Worm (Caenorhabditis elegans): ENCODE results near the gene tofu-1.

tofu-1 gene

DNA sequence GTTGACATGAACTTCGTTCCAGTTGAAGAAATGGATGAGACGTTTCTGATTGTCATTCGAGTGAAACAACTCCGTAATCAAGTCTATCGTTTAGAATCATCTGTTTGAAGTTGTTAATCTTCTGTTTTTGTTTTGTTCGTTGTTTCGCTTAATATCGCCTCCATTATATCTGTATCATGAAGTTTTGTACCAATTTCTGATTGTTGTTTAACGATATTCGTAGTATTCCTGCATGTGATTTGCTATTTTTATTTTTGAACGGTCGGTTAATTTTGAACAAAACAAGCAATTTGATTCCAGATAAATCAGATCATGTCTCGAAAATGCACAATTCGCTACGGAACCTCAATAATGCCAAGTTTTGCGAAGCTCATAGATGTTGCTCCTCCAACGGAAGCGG, 1.6 kb downstream of the tofu-1 start, which contains the start of gene C27H6.9:
C27H6.9 (plus strand) TSS at position 301 of the 400 bp plus-strand sequence.
- TF ChIP-seq ztf-29 (GFP tag; IDR thresholded peaks at IDR 0.05) (no peak), cog-1 (tag; optimal IDR thresholded peaks at IDR 0.05) (no peak), ref-1 (GFP tag; conservative IDR thresholded peaks at IDR 0.05) (no peak), med-1 (GFP tag; optimal IDR thresholded peaks at IDR 0.05; ENCODE audit: insufficient read depth) (no peak), T22C8.4 (GFP tag; IDR thresholded peaks at IDR 0.05) (no peak), ztf-23 (GFP tag; IDR thresholded peaks at IDR 0.05) (no peak), flt-1 (GFP tag; IDR thresholded peaks at IDR 0.05) (no peak), tab-1 (GFP tag; IDR thresholded peaks at IDR 0.05) (no peak), klf-2 (GFP tag; conservative IDR thresholded peaks at IDR 0.05) (no peak)

- no peak for TF ChIP-seq tab-1 (GFP tag; IDR thresholded peaks at IDR 0.05)
- TF ChIP-seq flt-1 (GFP tag; IDR thresholded peaks at IDR 0.05) = no peak
- no peak for TF ChIP-seq ztf-29 (GFP tag; IDR thresholded peaks at IDR 0.05)
- no peak for TF ChIP-seq T22C8.4 (GFP tag; IDR thresholded peaks at IDR 0.05)
- no peak for TF ChIP-seq ref-1 (GFP tag; conservative IDR thresholded peaks at IDR 0.05)
- no peak for TF ChIP-seq cog-1 (tag; optimal IDR thresholded peaks at IDR 0.05)
- no peak for TF ChIP-seq med-1 (GFP tag; optimal IDR thresholded peaks at IDR 0.05; ENCODE audit: insufficient read depth)
- no peak for TF ChIP-seq ztf-23 (GFP tag; IDR thresholded peaks at IDR 0.05)
- TF ChIP-seq klf-2 (GFP tag; conservative IDR thresholded peaks at IDR 0.05) = no peak
These were observed 2.6 kb downstream of the tofu-1 start for ce11 chrV:9983529-9983928.

- TF ChIP-seq cog-1 (tag; optimal IDR thresholded peaks at IDR 0.05) (no peak), med-1 (GFP tag; optimal IDR thresholded peaks at IDR 0.05; ENCODE audit: insufficient read depth) (no peak), ztf-23 (GFP tag; IDR thresholded peaks at IDR 0.05) (no peak)
These were observed 3.9 kb downstream of the tofu-1 start for ce11 chrV:9984821-9985220.

DNA sequence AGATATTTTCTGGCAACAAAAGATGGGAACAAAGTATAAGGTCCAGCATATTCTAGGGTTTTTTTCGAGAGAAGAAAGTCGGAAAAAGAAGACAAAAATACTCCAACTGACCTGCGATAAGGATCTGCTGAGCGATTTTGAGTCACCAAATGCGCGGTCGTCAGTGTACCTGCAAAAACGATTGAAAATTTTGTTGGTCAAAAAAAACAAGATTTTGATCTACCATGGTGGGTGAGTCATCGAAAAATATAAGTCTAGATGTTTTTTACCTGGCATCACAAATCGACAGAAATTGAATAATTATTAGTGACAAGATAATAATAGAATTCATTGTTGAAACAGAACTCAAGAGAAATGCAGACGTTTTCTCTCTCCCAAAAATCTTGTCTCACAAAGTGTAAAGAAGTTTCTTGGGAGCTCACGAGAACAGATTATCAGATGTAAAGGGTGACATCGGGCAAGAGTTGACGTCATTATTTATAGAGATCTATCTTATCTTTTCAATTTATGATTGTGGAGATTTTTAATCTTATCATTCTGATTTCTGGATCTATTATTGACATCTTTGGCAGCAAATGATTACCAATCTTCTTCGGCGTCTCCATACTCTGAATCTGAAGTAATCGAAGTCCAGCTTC, 4.4 kb downstream of the tofu-1 start:
- TF ChIP-seq med-1 (GFP tag; optimal IDR thresholded peaks at IDR 0.05; ENCODE audit: insufficient read depth) = no peak
- TF ChIP-seq T22C8.4 (GFP tag; IDR thresholded peaks at IDR 0.05) = no peak
- TF ChIP-seq flt-1 (GFP tag; IDR thresholded peaks at IDR 0.05) = no peak
- no peak for TF ChIP-seq ztf-29 (GFP tag; IDR thresholded peaks at IDR 0.05)
- TF ChIP-seq tab-1 (GFP tag; IDR thresholded peaks at IDR 0.05) = no peak
- no peak for TF ChIP-seq cog-1 (tag; optimal IDR thresholded peaks at IDR 0.05)
- no peak for TF ChIP-seq klf-2 (GFP tag; conservative IDR thresholded peaks at IDR 0.05)
- TF ChIP-seq ref-1 (GFP tag; conservative IDR thresholded peaks at IDR 0.05) = no peak
- TF ChIP-seq ztf-23 (GFP tag; IDR thresholded peaks at IDR 0.05) = no peak

DNA sequence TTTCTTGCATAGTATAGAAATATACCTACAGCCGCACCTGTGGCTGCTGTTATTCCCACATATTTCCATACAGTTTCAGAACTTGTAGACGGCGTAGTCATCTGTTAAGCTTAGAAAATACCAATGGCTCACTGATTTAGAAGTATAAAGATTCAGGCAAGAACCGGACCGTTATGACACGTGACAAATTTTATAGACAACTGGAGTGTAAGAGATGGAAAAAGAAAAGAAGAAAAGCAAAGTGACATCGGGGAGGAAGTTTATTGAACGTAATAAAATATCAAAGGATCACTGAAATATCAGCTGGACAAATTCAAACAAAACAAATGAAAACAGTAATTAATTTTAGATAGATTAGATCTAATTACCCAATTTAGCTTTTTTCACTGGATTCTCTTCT, 5.2 kb downstream of the tofu-1 start, which contains the start of gene rmd-2:
rmd-2 (minus strand) TSS at position 101 of the 400 bp plus-strand sequence.
- no peak for TF ChIP-seq T22C8.4 (GFP tag; IDR thresholded peaks at IDR 0.05)
- TF ChIP-seq klf-2 (GFP tag; conservative IDR thresholded peaks at IDR 0.05) = no peak
- no peak for TF ChIP-seq cog-1 (tag; optimal IDR thresholded peaks at IDR 0.05)
- no peak for TF ChIP-seq ztf-23 (GFP tag; IDR thresholded peaks at IDR 0.05)
- no peak for TF ChIP-seq flt-1 (GFP tag; IDR thresholded peaks at IDR 0.05)
- no peak for TF ChIP-seq med-1 (GFP tag; optimal IDR thresholded peaks at IDR 0.05; ENCODE audit: insufficient read depth)
- no peak for TF ChIP-seq tab-1 (GFP tag; IDR thresholded peaks at IDR 0.05)
- TF ChIP-seq ref-1 (GFP tag; conservative IDR thresholded peaks at IDR 0.05) = no peak
- no peak for TF ChIP-seq ztf-29 (GFP tag; IDR thresholded peaks at IDR 0.05)

DNA sequence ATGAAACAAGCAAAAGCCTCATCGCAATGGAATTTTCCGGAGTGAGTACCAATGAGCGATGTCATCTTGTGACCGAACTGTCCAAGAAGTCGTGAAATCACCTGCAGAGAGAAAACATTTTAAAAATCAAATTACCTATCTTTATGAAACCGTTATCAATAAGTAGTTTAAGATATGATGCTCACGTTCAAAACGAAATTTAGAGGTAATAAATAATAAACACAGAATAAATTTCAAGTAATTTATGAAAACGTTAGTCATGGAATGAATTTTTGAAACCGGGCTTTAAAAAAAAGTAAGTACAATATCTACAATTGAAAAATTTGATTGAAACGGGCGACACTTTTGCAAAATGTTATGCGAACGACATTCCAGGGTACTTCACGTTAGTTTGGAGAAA, 6.7 kb downstream of the tofu-1 start, which contains the start of gene C27H6.8:
C27H6.8 (minus strand) TSS at position 101 of the 400 bp plus-strand sequence.
- TF ChIP-seq flt-1 (GFP tag; IDR thresholded peaks at IDR 0.05) (no peak), klf-2 (GFP tag; conservative IDR thresholded peaks at IDR 0.05) (no peak), T22C8.4 (GFP tag; IDR thresholded peaks at IDR 0.05) (no peak), ztf-29 (GFP tag; IDR thresholded peaks at IDR 0.05) (no peak), ztf-23 (GFP tag; IDR thresholded peaks at IDR 0.05) (no peak), tab-1 (GFP tag; IDR thresholded peaks at IDR 0.05) (no peak), cog-1 (tag; optimal IDR thresholded peaks at IDR 0.05) (no peak), med-1 (GFP tag; optimal IDR thresholded peaks at IDR 0.05; ENCODE audit: insufficient read depth) (no peak), ref-1 (GFP tag; conservative IDR thresholded peaks at IDR 0.05) (no peak)

ce11 chrV:9991610-9992009, 10.7 kb downstream of the tofu-1 start, which contains the start of the genes rde-1 and trpp-6:
rde-1 (minus strand) TSS chrV:9991642.
trpp-6 (plus strand) TSS chrV:9991895.
- no peak for TF ChIP-seq cog-1 (tag; optimal IDR thresholded peaks at IDR 0.05)
- no peak for TF ChIP-seq ztf-23 (GFP tag; IDR thresholded peaks at IDR 0.05)
- TF ChIP-seq tab-1 (GFP tag; IDR thresholded peaks at IDR 0.05) = no peak
- no peak for TF ChIP-seq klf-2 (GFP tag; conservative IDR thresholded peaks at IDR 0.05)
- no peak for TF ChIP-seq flt-1 (GFP tag; IDR thresholded peaks at IDR 0.05)
- TF ChIP-seq T22C8.4 (GFP tag; IDR thresholded peaks at IDR 0.05) = no peak
- no peak for TF ChIP-seq ref-1 (GFP tag; conservative IDR thresholded peaks at IDR 0.05)
- TF ChIP-seq med-1 (GFP tag; optimal IDR thresholded peaks at IDR 0.05; ENCODE audit: insufficient read depth) = no peak
- TF ChIP-seq ztf-29 (GFP tag; IDR thresholded peaks at IDR 0.05) = no peak

DNA sequence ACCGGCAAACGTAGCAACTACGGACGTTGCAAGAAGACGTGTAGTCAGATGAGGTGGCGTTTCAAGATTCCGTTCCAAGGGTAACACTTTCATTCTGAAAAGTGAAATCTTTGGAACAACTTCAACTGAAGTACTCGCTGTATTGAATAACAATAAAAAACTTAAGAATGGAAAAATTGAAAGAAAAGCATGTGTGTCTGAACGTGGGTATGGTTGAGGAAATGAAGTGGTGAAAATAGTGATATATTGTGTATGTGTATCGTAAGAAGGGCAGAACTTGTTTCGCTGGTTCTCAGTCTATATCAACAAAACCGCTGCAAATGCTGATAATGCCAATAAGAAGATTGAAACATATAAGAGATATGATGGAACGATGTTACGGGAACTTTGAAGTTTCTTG, 14.8 kb downstream of the tofu-1 start, which contains the start of gene K08H10.6:
K08H10.6 (minus strand) TSS at position 101 of the 400 bp plus-strand sequence.
- TF ChIP-seq cog-1 (tag; optimal IDR thresholded peaks at IDR 0.05) (no peak), med-1 (GFP tag; optimal IDR thresholded peaks at IDR 0.05; ENCODE audit: insufficient read depth) (no peak), ztf-23 (GFP tag; IDR thresholded peaks at IDR 0.05) (no peak), ref-1 (GFP tag; conservative IDR thresholded peaks at IDR 0.05) (no peak), flt-1 (GFP tag; IDR thresholded peaks at IDR 0.05) (no peak), ztf-29 (GFP tag; IDR thresholded peaks at IDR 0.05) (no peak)

DNA sequence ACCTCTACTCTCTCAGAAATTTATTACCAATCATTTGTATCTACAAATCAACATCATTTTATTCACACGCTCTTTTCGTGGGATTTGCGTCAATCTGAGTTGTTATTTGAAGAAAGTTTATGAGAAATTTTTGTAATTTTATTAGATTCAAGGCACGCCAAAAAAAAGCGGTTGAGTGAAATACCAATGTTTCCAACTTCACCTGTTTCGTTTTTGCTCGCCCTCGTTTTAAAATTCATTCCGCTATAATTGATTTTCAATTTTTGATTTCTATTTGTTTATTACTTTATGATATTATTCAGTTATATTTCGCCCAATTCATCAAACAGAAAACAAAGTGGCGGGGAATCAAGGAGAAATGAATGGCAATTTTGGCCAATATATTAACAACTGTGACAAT, 19.8 kb downstream of the tofu-1 start, which contains the start of gene K08H10.10:
K08H10.10 (plus strand) TSS at position 301 of the 400 bp plus-strand sequence.
- TF ChIP-seq T22C8.4 (GFP tag; IDR thresholded peaks at IDR 0.05) (no peak), klf-2 (GFP tag; conservative IDR thresholded peaks at IDR 0.05) (no peak), ref-1 (GFP tag; conservative IDR thresholded peaks at IDR 0.05) (no peak), med-1 (GFP tag; optimal IDR thresholded peaks at IDR 0.05; ENCODE audit: insufficient read depth) (no peak), cog-1 (tag; optimal IDR thresholded peaks at IDR 0.05) (no peak), ztf-23 (GFP tag; IDR thresholded peaks at IDR 0.05) (no peak)
